Fruit fly (Drosophila melanogaster) whole organism, prepupa: ENCODE measurements around the gene hid.

Source experiments
- CG10631 ChIP-seq: fragments of 200-800 bp; sonication (Bioruptor generic); optimal IDR thresholded peaks from 2 replicates; lab custom pipeline; 2016; ENCODE audit warnings: missing biosample characterization, missing genetic modification characterization
- CG10669 ChIP-seq: fragments of 200-800 bp; sonication (Bioruptor generic); optimal IDR thresholded peaks from 3 replicates; lab custom pipeline; 2018; ENCODE audit warnings: missing biosample characterization, mild to moderate bottlenecking, missing genetic modification characterization, moderate library complexity
- CG11762 ChIP-seq: fragments of 200-800 bp; sonication (Bioruptor generic); optimal IDR thresholded peaks from 3 replicates; lab custom pipeline; 2016; ENCODE audit warnings: missing biosample characterization, missing genetic modification characterization; ENCODE audit not compliant: insufficient read depth
- CG11902 ChIP-seq: fragments of 200-800 bp; sonication (Bioruptor generic); optimal IDR thresholded peaks from 3 replicates; lab custom pipeline; 2016; ENCODE audit warnings: missing biosample characterization, missing genetic modification characterization
- CG15336 ChIP-seq: fragments of 200-800 bp; sonication (Bioruptor generic); IDR thresholded peaks from 2 replicates; pipeline ENCODE4 v1.3.6; 2022; ENCODE audit warnings: missing biosample characterization, missing genetic modification characterization
- CG1621 ChIP-seq: fragments of 200-800 bp; sonication (Bioruptor generic); optimal IDR thresholded peaks from 3 replicates; lab custom pipeline; 2018; ENCODE audit warnings: missing biosample characterization, mild to moderate bottlenecking, missing genetic modification characterization
- CG31627 ChIP-seq: fragments of 200-800 bp; sonication (Bioruptor generic); optimal IDR thresholded peaks from 3 replicates; lab custom pipeline; 2016; ENCODE audit warnings: missing biosample characterization, missing genetic modification characterization
- CG34406 ChIP-seq: fragments of 200-800 bp; sonication (Bioruptor generic); optimal IDR thresholded peaks from 3 replicates; lab custom pipeline; 2016; ENCODE audit warnings: missing biosample characterization, missing genetic modification characterization
- CG4318 ChIP-seq: fragments of 200-800 bp; sonication (Bioruptor generic); optimal IDR thresholded peaks from 3 replicates; lab custom pipeline; 2017; ENCODE audit warnings: missing biosample characterization, mild to moderate bottlenecking, missing genetic modification characterization
- CG6163 ChIP-seq: fragments of 200-800 bp; sonication (Bioruptor generic); IDR thresholded peaks from 3 replicates; pipeline ENCODE4 v1.3.6; 2022; ENCODE audit warnings: missing biosample characterization, missing genetic modification characterization
- CG6792 ChIP-seq: fragments of 200-800 bp; sonication (Bioruptor generic); optimal IDR thresholded peaks from 3 replicates; lab custom pipeline; 2016; ENCODE audit warnings: missing biosample characterization, missing genetic modification characterization
- CG8119 ChIP-seq: fragments of 200-800 bp; sonication (Bioruptor generic); IDR thresholded peaks from 3 replicates; pipeline ENCODE4 v1.3.6; 2022; ENCODE audit warnings: missing biosample characterization, missing genetic modification characterization
- CG8319 ChIP-seq: fragments of 200-800 bp; sonication (Bioruptor generic); optimal IDR thresholded peaks from 3 replicates; lab custom pipeline; 2016; ENCODE audit warnings: missing biosample characterization, missing genetic modification characterization
- CG8632 ChIP-seq: fragments of 200-800 bp; sonication (Bioruptor generic); optimal IDR thresholded peaks from 3 replicates; lab custom pipeline; 2016; ENCODE audit warnings: missing biosample characterization, missing genetic modification characterization
- CG9139 ChIP-seq: fragments of 200-800 bp; sonication (Bioruptor generic); optimal IDR thresholded peaks from 3 replicates; lab custom pipeline; 2017; ENCODE audit warnings: missing biosample characterization, mild to moderate bottlenecking, missing genetic modification characterization
- Eip75B ChIP-seq: fragments of 200-800 bp; sonication (Bioruptor generic); optimal IDR thresholded peaks from 3 replicates; lab custom pipeline; 2016; ENCODE audit warnings: missing biosample characterization, missing genetic modification characterization
- Ets21C ChIP-seq: fragments of 200-800 bp; sonication (Bioruptor generic); optimal IDR thresholded peaks from 3 replicates; lab custom pipeline; 2016; ENCODE audit warnings: missing biosample characterization, missing genetic modification characterization
- Gug ChIP-seq: fragments of 200-800 bp; sonication (Bioruptor generic); IDR thresholded peaks from 2 replicates; pipeline ENCODE4 v1.3.6; 2022; ENCODE audit warnings: missing biosample characterization, missing genetic modification characterization
- Hr38 ChIP-seq: sonication (Bioruptor generic); optimal IDR thresholded peaks from 2 replicates; lab custom pipeline; 2016; ENCODE audit warnings: missing biosample characterization, missing genetic modification characterization
- Hr4 ChIP-seq: fragments of 200-800 bp; sonication (Bioruptor generic); optimal IDR thresholded peaks from 3 replicates; lab custom pipeline; 2016; ENCODE audit warnings: missing biosample characterization, missing genetic modification characterization
- OdsH ChIP-seq: fragments of 200-800 bp; sonication (Bioruptor generic); optimal IDR thresholded peaks from 3 replicates; lab custom pipeline; 2016; ENCODE audit warnings: missing biosample characterization, missing genetic modification characterization
- Smox ChIP-seq: fragments of 200-800 bp; sonication (Bioruptor generic); optimal IDR thresholded peaks from 3 replicates; lab custom pipeline; 2016; ENCODE audit warnings: missing biosample characterization, missing genetic modification characterization
- Sox102F ChIP-seq: fragments of 200-800 bp; sonication (Bioruptor generic); optimal IDR thresholded peaks from 2 replicates; lab custom pipeline; 2016; ENCODE audit warnings: missing biosample characterization, mild to moderate bottlenecking, missing genetic modification characterization
- Sox14 ChIP-seq: fragments of 200-800 bp; sonication (Bioruptor generic); optimal IDR thresholded peaks from 3 replicates; lab custom pipeline; 2016; ENCODE audit warnings: missing biosample characterization, missing genetic modification characterization
- Sox15 ChIP-seq: fragments of 200-800 bp; sonication (Bioruptor generic); optimal IDR thresholded peaks from 3 replicates; lab custom pipeline; 2016; ENCODE audit warnings: missing biosample characterization, missing genetic modification characterization
- achi ChIP-seq: fragments of 200-800 bp; sonication (Bioruptor generic); optimal IDR thresholded peaks from 3 replicates; lab custom pipeline; 2016; ENCODE audit warnings: missing biosample characterization, missing genetic modification characterization
- cyc ChIP-seq: fragments of 200-800 bp; sonication (Bioruptor generic); optimal IDR thresholded peaks from 3 replicates; lab custom pipeline; 2016; ENCODE audit warnings: missing biosample characterization, missing genetic modification characterization
- dac ChIP-seq: fragments of 200-800 bp; sonication (Bioruptor generic); optimal IDR thresholded peaks from 2 replicates; lab custom pipeline; 2017; ENCODE audit warnings: missing biosample characterization, mild to moderate bottlenecking, missing genetic modification characterization
- dsx ChIP-seq: fragments of 200-800 bp; optimal IDR thresholded peaks from 3 replicates; lab custom pipeline; 2019; ENCODE audit warnings: missing biosample characterization, mild to moderate bottlenecking, missing genetic modification characterization, moderate library complexity; ENCODE audit not compliant: poor library complexity, severe bottlenecking
- eg ChIP-seq: fragments of 200-800 bp; sonication (Bioruptor generic); IDR thresholded peaks from 3 replicates; pipeline ENCODE4 v1.3.6; 2022; ENCODE audit warnings: missing biosample characterization, missing genetic modification characterization
- esn ChIP-seq: fragments of 200-800 bp; sonication (Bioruptor generic); optimal IDR thresholded peaks from 2 replicates; lab custom pipeline; 2016; ENCODE audit warnings: missing biosample characterization, mild to moderate bottlenecking, missing genetic modification characterization, moderate library complexity
- fd59A ChIP-seq: fragments of 200-800 bp; sonication (Bioruptor generic); optimal IDR thresholded peaks from 2 replicates; lab custom pipeline; 2017; ENCODE audit warnings: missing biosample characterization, mild to moderate bottlenecking, missing genetic modification characterization, missing genetic modification reagents
- fd85E ChIP-seq: fragments of 200-800 bp; sonication (Bioruptor generic); optimal IDR thresholded peaks from 3 replicates; lab custom pipeline; 2016; ENCODE audit warnings: missing biosample characterization, missing genetic modification characterization
- fkh ChIP-seq: fragments of 200-800 bp; sonication (Bioruptor generic); optimal IDR thresholded peaks from 3 replicates; lab custom pipeline; 2017; ENCODE audit warnings: missing biosample characterization, mild to moderate bottlenecking, missing genetic modification characterization, moderate library complexity
- lz ChIP-seq: fragments of 200-800 bp; sonication (Bioruptor generic); optimal IDR thresholded peaks from 3 replicates; lab custom pipeline; 2016; ENCODE audit warnings: missing biosample characterization, missing genetic modification characterization
- pdm3 ChIP-seq: fragments of 200-800 bp; sonication (Bioruptor generic); optimal IDR thresholded peaks from 3 replicates; lab custom pipeline; 2016; ENCODE audit warnings: missing biosample characterization, missing genetic modification characterization
- spab ChIP-seq: fragments of 200-800 bp; sonication (Bioruptor generic); optimal IDR thresholded peaks from 2 replicates; lab custom pipeline; 2017; ENCODE audit warnings: missing biosample characterization, mild to moderate bottlenecking, missing genetic modification characterization, missing genetic modification reagents
- ss ChIP-seq, 2 experiments: fragments of 200-800 bp; sonication (Bioruptor generic); optimal IDR thresholded peaks; 2 replicates in 1 of 2; 3 replicates in 1 of 2; lab custom pipeline; 2017 to 2018; ENCODE audit warnings: mild to moderate bottlenecking in 2 of 2, missing biosample characterization in 2 of 2, missing genetic modification characterization in 2 of 2, moderate library complexity in 1 of 2
- svp ChIP-seq: fragments of 200-800 bp; sonication (Bioruptor generic); peaks from one replicate; lab custom pipeline; 2016; ENCODE audit warnings: missing biosample characterization, missing genetic modification characterization
- topi ChIP-seq: fragments of 200-800 bp; sonication (Bioruptor generic); optimal IDR thresholded peaks from 3 replicates; lab custom pipeline; 2016; ENCODE audit warnings: missing biosample characterization, missing genetic modification characterization
- vri ChIP-seq: fragments of 200-800 bp; sonication (Bioruptor generic); optimal IDR thresholded peaks from 3 replicates; lab custom pipeline; 2016; ENCODE audit warnings: missing biosample characterization, mild to moderate bottlenecking, missing genetic modification characterization

The hid gene

DNA sequence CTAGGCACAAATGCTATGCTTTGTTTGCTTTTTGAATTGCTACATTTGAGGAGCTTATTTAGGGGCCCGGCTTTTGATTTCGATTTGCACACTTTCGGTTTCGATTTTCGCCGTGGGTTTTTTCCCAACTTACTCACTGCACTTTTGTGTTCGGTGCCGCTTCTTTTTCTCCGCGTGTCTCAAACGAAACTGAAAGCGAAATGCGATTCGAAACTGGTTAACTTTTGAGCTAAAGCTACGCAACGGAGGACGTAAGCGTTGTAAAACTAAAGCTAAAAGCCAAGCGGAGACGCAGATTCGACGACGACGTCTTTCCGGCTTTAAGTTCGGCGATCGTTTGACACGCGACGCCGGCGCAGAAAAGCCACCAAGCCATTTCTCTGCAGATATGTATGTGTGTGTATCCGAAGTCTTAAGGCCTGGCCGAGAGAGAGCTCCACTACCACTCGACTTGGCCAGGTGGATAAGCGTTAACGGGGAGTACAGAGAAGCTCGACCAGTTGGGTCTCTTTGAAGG lies 23.2 kb downstream of the hid start, which contains the start of gene CG13699 (continued):
- TF ChIP-seq Sox102F (GFP tag; lab: Kevin White, UChicago), result peak; percentile 40
- no peak for TF ChIP-seq CG11902 (GFP tag; lab: Kevin White, UChicago)
- no peak for TF ChIP-seq achi (GFP tag; lab: Kevin White, UChicago)

DNA sequence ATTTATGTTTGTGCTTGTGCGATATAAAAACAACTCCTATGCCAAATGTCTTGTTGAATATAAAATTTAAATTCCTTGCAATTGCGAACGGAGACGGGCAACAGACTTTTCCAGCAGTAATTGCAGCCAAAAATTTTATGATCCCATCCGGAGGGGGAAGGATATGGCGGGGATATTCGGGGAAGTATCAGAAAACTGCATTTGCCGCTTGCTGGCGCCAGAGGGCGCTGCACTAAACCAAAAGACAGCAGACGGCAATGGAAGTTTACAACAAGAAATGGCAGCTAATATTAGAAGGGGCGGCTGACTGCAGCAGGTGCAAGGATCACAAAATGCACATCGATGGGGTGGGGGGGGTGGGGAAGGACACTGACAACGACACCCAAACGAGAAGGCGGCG lies 24.3 kb downstream of the hid start:
- no peak for TF ChIP-seq CG6792 (GFP tag; lab: Kevin White, UChicago)
- TF ChIP-seq spab, result no peak
- no peak for TF ChIP-seq achi (GFP tag; lab: Kevin White, UChicago)
- TF ChIP-seq topi (GFP tag; lab: Kevin White, UChicago), result no peak
- no peak for TF ChIP-seq vri (GFP tag; lab: Kevin White, UChicago)
- TF ChIP-seq, all 60 proteins: peak for 0

DNA sequence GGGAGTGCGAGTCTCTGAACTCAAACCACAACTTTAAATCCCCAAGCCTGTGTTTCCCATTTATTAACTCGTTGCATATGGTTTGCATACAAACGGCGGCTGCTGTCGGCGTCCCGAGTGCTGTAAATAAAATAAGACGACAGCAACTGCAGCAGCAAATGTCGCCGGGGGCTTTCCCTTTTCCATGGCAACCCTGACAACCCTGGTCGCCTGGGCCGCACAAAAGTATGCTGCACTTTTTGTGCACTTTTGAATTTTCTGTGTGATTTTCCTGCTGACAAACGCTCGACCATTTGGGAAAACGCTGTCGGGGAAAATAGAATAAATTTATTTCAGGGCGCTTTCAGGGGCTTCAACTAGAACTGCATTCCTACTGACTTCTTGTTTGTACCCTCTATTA lies 31.3 kb downstream of the hid start:
- no peak for TF ChIP-seq OdsH (GFP tag; lab: Kevin White, UChicago)
- TF ChIP-seq CG9139 (GFP tag; lab: Kevin White, UChicago), result no peak
- no peak for TF ChIP-seq CG6163 (GFP tag; lab: Robert Waterston, UW)
- TF ChIP-seq ss (GFP tag; optimal IDR thresholded peaks at IDR 0.05; lab: Kevin White, UChicago), result no peak
- no peak for TF ChIP-seq Hr38 (GFP tag; lab: Kevin White, UChicago)
- TF ChIP-seq CG34406 (GFP tag; lab: Kevin White, UChicago), result no peak
- no peak for TF ChIP-seq CG8319
- TF ChIP-seq CG8632 (GFP tag; lab: Kevin White, UChicago), result no peak
- TF ChIP-seq CG11762 (GFP tag; lab: Kevin White, UChicago), result no peak
- no peak for TF ChIP-seq CG11902 (GFP tag; lab: Kevin White, UChicago)
- no peak for TF ChIP-seq Smox (GFP tag; lab: Kevin White, UChicago)
- TF ChIP-seq esn (GFP tag; lab: Kevin White, UChicago), result no peak
- TF ChIP-seq lz (GFP tag; lab: Kevin White, UChicago), result no peak
- TF ChIP-seq CG15336 (GFP tag; lab: Robert Waterston, UW), result no peak
- no peak for TF ChIP-seq Ets21C (GFP tag; lab: Kevin White, UChicago)
- TF ChIP-seq, all 60 proteins: peak for 0

DNA sequence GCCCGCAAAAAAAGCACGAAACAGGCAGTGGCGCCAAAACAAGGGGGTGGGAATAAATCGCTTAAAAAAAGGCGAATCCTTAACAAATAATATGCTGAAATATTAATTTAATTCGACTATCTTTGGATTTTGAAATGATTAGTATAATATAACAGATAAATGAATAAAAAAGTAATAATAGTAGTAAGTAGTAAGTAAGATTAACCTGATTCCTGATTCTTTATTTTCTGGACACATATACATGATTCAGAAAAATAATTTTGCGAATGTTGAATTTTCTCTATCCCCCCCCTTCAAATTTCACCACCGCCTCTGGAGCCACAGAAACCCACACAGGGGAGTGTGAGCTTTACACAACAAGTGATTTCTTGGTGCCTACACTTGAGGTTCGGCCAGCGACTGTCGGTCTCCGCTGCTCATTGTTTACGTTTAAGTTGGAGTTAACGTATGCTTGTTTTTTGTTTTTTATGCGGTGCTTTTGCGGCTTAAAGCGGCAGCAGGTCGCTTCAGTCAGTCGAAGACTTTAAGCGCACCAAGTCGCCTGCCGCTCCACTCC lies 36.9 kb downstream of the hid start, which contains the start of gene CG7330:
Gene CG7330, plus strand, starts transcription at position 506 of the 556 bp plus-strand sequence.
- peak; percentile 87 for TF ChIP-seq Gug
- peak; percentile 57 for TF ChIP-seq fkh (GFP tag; lab: Kevin White, UChicago)
- peak; percentile 92 for TF ChIP-seq pdm3 (GFP tag; lab: Kevin White, UChicago)
- peak; percentile 85 for TF ChIP-seq CG10669 (GFP tag; lab: Kevin White, UChicago)
- TF ChIP-seq Hr4 (GFP tag; lab: Kevin White, UChicago), result peak; percentile 93
- TF ChIP-seq Sox14, result peak; percentile 77
- TF ChIP-seq lz (GFP tag; lab: Kevin White, UChicago), result peak; percentile 81
- TF ChIP-seq cyc (GFP tag; lab: Kevin White, UChicago), result peak; percentile 86
- peak; percentile 98 for TF ChIP-seq CG34406 (GFP tag; lab: Kevin White, UChicago)
- TF ChIP-seq CG1621 (tag; lab: Kevin White, UChicago), result peak; percentile 61
- TF ChIP-seq svp (GFP tag; lab: Kevin White, UChicago), result peak; percentile 96
- peak; percentile 86 for TF ChIP-seq topi (GFP tag; lab: Kevin White, UChicago)
- peak; percentile 87 for TF ChIP-seq Eip75B
- peak; percentile 96 for TF ChIP-seq CG8632 (GFP tag; lab: Kevin White, UChicago)
- TF ChIP-seq CG31627 (GFP tag; lab: Kevin White, UChicago), result peak; percentile 87
- TF ChIP-seq CG4318, result peak; percentile 97
- peak; percentile 93 for TF ChIP-seq CG10631 (GFP tag; lab: Kevin White, UChicago)
- peak; percentile 90 for TF ChIP-seq Smox (GFP tag; lab: Kevin White, UChicago)
- TF ChIP-seq Ets21C (GFP tag; lab: Kevin White, UChicago), result peak; percentile 73
- TF ChIP-seq CG8319, result peak; percentile 92
- peak; percentile 86 for TF ChIP-seq CG6163 (GFP tag; lab: Robert Waterston, UW)
- TF ChIP-seq Sox102F (GFP tag; lab: Kevin White, UChicago), result peak; percentile 87
- TF ChIP-seq fd85E (GFP tag; lab: Kevin White, UChicago), result peak; percentile 84
- peak; percentile 70 for TF ChIP-seq fd59A
- peak; percentile 92 for TF ChIP-seq CG11762 (GFP tag; lab: Kevin White, UChicago)
- peak; percentile 94 for TF ChIP-seq CG11902 (GFP tag; lab: Kevin White, UChicago)
- TF ChIP-seq CG9139 (GFP tag; lab: Kevin White, UChicago), result peak; percentile 63
- TF ChIP-seq dac (GFP tag; lab: Kevin White, UChicago), result peak; percentile 95
- peak; percentile 53 for TF ChIP-seq vri (GFP tag; lab: Kevin White, UChicago)
- peak; percentile 92 for TF ChIP-seq eg (GFP tag; lab: Robert Waterston, UW)
- peak; percentile 98 for TF ChIP-seq CG8119 (GFP tag; lab: Robert Waterston, UW)
- TF ChIP-seq Sox15 (GFP tag; lab: Kevin White, UChicago), result peak; percentile 96
- TF ChIP-seq spab, result peak; percentile 79
- peak; percentile 82 for TF ChIP-seq dsx (GFP tag; lab: Kevin White, UChicago)
